Fruit fly (Drosophila melanogaster) whole organism, wandering third instar larva: ENCODE data around the gene Btk.

ENCODE experiments used
- Abd-B ChIP-seq: fragments of >200 bp; optimal IDR thresholded peaks from 2 replicates; lab custom pipeline; 2017; ENCODE audit warnings: missing biosample characterization, missing genetic modification characterization
- CG9705 ChIP-seq: fragments of 200-800 bp; sonication (Bioruptor generic); optimal IDR thresholded peaks from 2 replicates; lab custom pipeline; 2018; ENCODE audit warnings: missing biosample characterization, mild to moderate bottlenecking, missing genetic modification characterization
- Dif ChIP-seq: fragments of 200-275, 200-300 bp; sonication (Bioruptor generic); optimal IDR thresholded peaks from 2 replicates; lab custom pipeline; 2018; ENCODE audit warnings: missing biosample characterization, missing genetic modification characterization; ENCODE audit not compliant: partially characterized antibody
- Hnf4 ChIP-seq: fragments of 200-800 bp; sonication (Bioruptor generic); optimal IDR thresholded peaks from 2 replicates; lab custom pipeline; 2016; ENCODE audit warnings: missing biosample characterization, mild to moderate bottlenecking, missing genetic modification characterization
- Mio ChIP-seq: sonication (Bioruptor generic); optimal IDR thresholded peaks from 2 replicates; lab custom pipeline; 2016; ENCODE audit warnings: missing biosample characterization, missing genetic modification characterization
- Myc ChIP-seq: fragments of >200 bp; optimal IDR thresholded peaks from 2 replicates; lab custom pipeline; 2017
- OdsH ChIP-seq: fragments of 200-800 bp; sonication (Bioruptor generic); optimal IDR thresholded peaks from 2 replicates; lab custom pipeline; 2016; ENCODE audit warnings: missing biosample characterization, mild to moderate bottlenecking, missing genetic modification characterization
- Rel ChIP-seq, 2 experiments: fragments of 200-800 bp; sonication (Bioruptor generic) in 1 of 2; optimal IDR thresholded peaks; 2 replicates in 1 of 2; 3 replicates in 1 of 2; lab custom pipeline; 2016 to 2019; ENCODE audit warnings: mild to moderate bottlenecking in 2 of 2, missing biosample characterization in 2 of 2, missing genetic modification characterization in 2 of 2, moderate library complexity in 1 of 2
- Sp1 ChIP-seq: fragments of 200-800 bp; sonication (Bioruptor generic); optimal IDR thresholded peaks from 3 replicates; lab custom pipeline; 2019; ENCODE audit warnings: missing biosample characterization, mild to moderate bottlenecking, missing genetic modification characterization, moderate library complexity
- brk ChIP-seq: fragments of 200-800 bp; sonication (Bioruptor generic); optimal IDR thresholded peaks from 2 replicates; lab custom pipeline; 2016; ENCODE audit warnings: missing biosample characterization, mild to moderate bottlenecking, missing genetic modification characterization
- ey ChIP-seq: fragments of 200-800 bp; sonication (Bioruptor generic); optimal IDR thresholded peaks from 2 replicates; lab custom pipeline; 2016; ENCODE audit warnings: missing biosample characterization, missing genetic modification characterization
- psq ChIP-seq: fragments of 200-800 bp; sonication (Bioruptor generic); optimal IDR thresholded peaks from 3 replicates; lab custom pipeline; 2017; ENCODE audit warnings: missing biosample characterization, mild to moderate bottlenecking, missing genetic modification characterization, moderate library complexity
- usp ChIP-seq: fragments of >200 bp; optimal IDR thresholded peaks from 2 replicates; lab custom pipeline; 2017; ENCODE audit warnings: missing biosample characterization, missing genetic modification characterization

- TF ChIP-seq Dif (GFP tag; lab: Kevin White, UChicago) (no peak), CG9705 (GFP tag; lab: Kevin White, UChicago) (no peak), Abd-B (no peak), OdsH (GFP tag; lab: Kevin White, UChicago) (no peak), ey (no peak), usp (GFP tag; lab: Kevin White, UChicago) (no peak), Myc (lab: Kevin White, UChicago) (no peak), Hnf4 (GFP tag; lab: Kevin White, UChicago) (no peak), Sp1 (GFP tag; lab: Kevin White, UChicago) (no peak), psq (GFP tag; lab: Kevin White, UChicago) (no peak), Rel (GFP tag; optimal IDR thresholded peaks at IDR 0.05; lab: Kevin White, UChicago) (no peak), Rel (tag; optimal IDR thresholded peaks at IDR 0.05; lab: Kevin White, UChicago) (no peak), brk (no peak), Mio (GFP tag; lab: Kevin White, UChicago) (no peak)
Observed at dm6 chr2L:8209362-8209761, 91.5 kb downstream of the Btk start.
